Fruit fly (Drosophila melanogaster) whole organism, pupa: ENCODE results near the gene CG32767.

ENCODE experiments used
- CG34367 ChIP-seq: fragments of 200-800 bp; sonication (Bioruptor generic); optimal IDR thresholded peaks from 2 replicates; lab custom pipeline; 2018; ENCODE audit warnings: missing biosample characterization, mild to moderate bottlenecking, missing genetic modification characterization
- Pif1A ChIP-seq: fragments of 200-800 bp; sonication (Bioruptor generic); optimal IDR thresholded peaks from 3 replicates; lab custom pipeline; 2016; ENCODE audit warnings: missing biosample characterization, missing genetic modification characterization
- fd96Ca ChIP-seq: fragments of 200-800 bp; sonication (Bioruptor generic); IDR thresholded peaks from 3 replicates; pipeline ENCODE4 v1.3.6; 2022; ENCODE audit warnings: missing biosample characterization, missing genetic modification characterization
- gl ChIP-seq: fragments of 200-800 bp; sonication (Bioruptor generic); optimal IDR thresholded peaks from 2 replicates; lab custom pipeline; 2018; ENCODE audit warnings: missing biosample characterization, mild to moderate bottlenecking, missing genetic modification characterization

dm6 chrX:5055011-5055410 lies 29.6 kb downstream of the CG32767 start:
- TF ChIP-seq gl (tag; lab: Kevin White, UChicago) (no peak), CG34367 (no peak), Pif1A (GFP tag; lab: Kevin White, UChicago) (no peak), fd96Ca (no peak)
